Fruit fly (Drosophila melanogaster) whole organism, embryonic: ENCODE data around the gene CG44000.

Experiments
- BtbVII ChIP-seq: fragments of 200-800 bp; sonication (Bioruptor generic); optimal IDR thresholded peaks from 3 replicates; lab custom pipeline; 2017; ENCODE audit warnings: missing biosample characterization, mild to moderate bottlenecking, missing genetic modification characterization
- CG10366 ChIP-seq: fragments of 200-800 bp; sonication (Bioruptor generic); IDR thresholded peaks from 2 replicates; pipeline ENCODE4 v1.3.6; 2022; ENCODE audit warnings: missing biosample characterization, missing genetic modification characterization
- CG10543 ChIP-seq: fragments of 200-800 bp; sonication (Bioruptor generic); optimal IDR thresholded peaks from 3 replicates; lab custom pipeline; 2017; ENCODE audit warnings: missing biosample characterization, mild to moderate bottlenecking, missing genetic modification characterization, moderate library complexity
- CG11093 ChIP-seq: fragments of 200-800 bp; sonication (Bioruptor generic); IDR thresholded peaks from 3 replicates; pipeline ENCODE4 v1.3.6; 2022; ENCODE audit warnings: missing biosample characterization, missing genetic modification characterization
- CG11696 ChIP-seq: fragments of 200-800 bp; sonication (Bioruptor generic); IDR thresholded peaks from 2 replicates; pipeline ENCODE4 v1.3.6; 2022; ENCODE audit warnings: missing biosample characterization, missing genetic modification characterization
- CG1233 ChIP-seq: fragments of 200-800 bp; sonication (Bioruptor generic); optimal IDR thresholded peaks from 4 replicates; lab custom pipeline; 2018; ENCODE audit warnings: missing biosample characterization, mild to moderate bottlenecking, missing genetic modification characterization
- CG13424 ChIP-seq: fragments of 200-800 bp; sonication (Bioruptor generic); optimal IDR thresholded peaks from 2 replicates; lab custom pipeline; 2019; ENCODE audit warnings: missing biosample characterization, mild to moderate bottlenecking, missing genetic modification characterization, moderate library complexity
- CG13624 ChIP-seq: fragments of 200-800 bp; sonication (Bioruptor generic); optimal IDR thresholded peaks from 2 replicates; lab custom pipeline; 2016; ENCODE audit warnings: missing biosample characterization, missing genetic modification characterization
- CG14050 ChIP-seq: fragments of 200-800 bp; sonication (Bioruptor generic); IDR thresholded peaks from 3 replicates; pipeline ENCODE4 v1.3.6; 2022; ENCODE audit warnings: missing biosample characterization, missing genetic modification characterization
- CG15269 ChIP-seq: fragments of 200-800 bp; sonication (Bioruptor generic); optimal IDR thresholded peaks from 2 replicates; lab custom pipeline; 2018; ENCODE audit warnings: missing biosample characterization, mild to moderate bottlenecking, missing genetic modification characterization, moderate library complexity
- CG15601 ChIP-seq: fragments of 200-800 bp; sonication (Bioruptor generic); optimal IDR thresholded peaks from 3 replicates; lab custom pipeline; 2019; ENCODE audit warnings: missing biosample characterization, mild to moderate bottlenecking, missing genetic modification characterization, moderate library complexity
- CG17186 ChIP-seq: fragments of 200-800 bp; sonication (Bioruptor generic); optimal IDR thresholded peaks from 3 replicates; lab custom pipeline; 2017; ENCODE audit warnings: missing biosample characterization, missing genetic modification reagents, missing genetic modification characterization
- CG18764 ChIP-seq: fragments of 200-800 bp; sonication (Bioruptor generic); optimal IDR thresholded peaks from 3 replicates; lab custom pipeline; 2016; ENCODE audit warnings: missing biosample characterization, missing genetic modification characterization
- CG2889 ChIP-seq: fragments of 200-800 bp; sonication (Bioruptor generic); IDR thresholded peaks from 3 replicates; pipeline ENCODE4 v1.3.6; 2022; ENCODE audit warnings: missing biosample characterization, missing genetic modification characterization
- CG4707 ChIP-seq: fragments of 200-800 bp; sonication (Bioruptor generic); optimal IDR thresholded peaks from 2 replicates; lab custom pipeline; 2018; ENCODE audit warnings: missing biosample characterization, mild to moderate bottlenecking, missing genetic modification characterization, moderate library complexity
- CG5953 ChIP-seq: fragments of 200-800 bp; sonication (Bioruptor generic); IDR thresholded peaks from 2 replicates; pipeline ENCODE4 v1.3.6; 2022; ENCODE audit warnings: missing biosample characterization, missing genetic modification characterization
- CG6654 ChIP-seq: fragments of 200-800 bp; sonication (Bioruptor generic); optimal IDR thresholded peaks from 2 replicates; lab custom pipeline; 2017; ENCODE audit warnings: missing biosample characterization, mild to moderate bottlenecking, missing genetic modification characterization
- CG7271 ChIP-seq: fragments of 200-800 bp; sonication (Bioruptor generic); optimal IDR thresholded peaks from 2 replicates; lab custom pipeline; 2018; ENCODE audit warnings: missing biosample characterization, mild to moderate bottlenecking, missing genetic modification characterization, moderate library complexity
- CG7745 ChIP-seq: fragments of 200-800 bp; sonication (Bioruptor generic); optimal IDR thresholded peaks from 2 replicates; lab custom pipeline; 2018; ENCODE audit warnings: missing biosample characterization, mild to moderate bottlenecking, missing genetic modification characterization, moderate library complexity
- CG8089 ChIP-seq: fragments of 200-800 bp; sonication (Bioruptor generic); optimal IDR thresholded peaks from 3 replicates; lab custom pipeline; 2016; ENCODE audit warnings: missing biosample characterization, missing genetic modification characterization
- CG9437 ChIP-seq: fragments of 200-800 bp; sonication (Bioruptor generic); optimal IDR thresholded peaks from 2 replicates; lab custom pipeline; 2018; ENCODE audit warnings: missing biosample characterization, mild to moderate bottlenecking, missing genetic modification characterization
- CrebB ChIP-seq: fragments of 200-800 bp; sonication (Bioruptor generic); optimal IDR thresholded peaks from 3 replicates; lab custom pipeline; 2018; ENCODE audit warnings: missing biosample characterization, mild to moderate bottlenecking, missing genetic modification characterization
- D19A ChIP-seq: fragments of 200-800 bp; optimal IDR thresholded peaks from 3 replicates; lab custom pipeline; 2019; ENCODE audit warnings: missing biosample characterization, mild to moderate bottlenecking, missing genetic modification characterization, moderate library complexity
- Deaf1 ChIP-seq: fragments of 200-800 bp; optimal IDR thresholded peaks from 3 replicates; lab custom pipeline; 2019; ENCODE audit warnings: missing biosample characterization, mild to moderate bottlenecking, missing genetic modification characterization, moderate library complexity
- Dip3 ChIP-seq: fragments of 200-800 bp; sonication (Bioruptor generic); optimal IDR thresholded peaks from 3 replicates; lab custom pipeline; 2016; ENCODE audit warnings: missing biosample characterization, missing genetic modification characterization
- Dref ChIP-seq: fragments of 200-800 bp; sonication (Bioruptor generic); IDR thresholded peaks from 2 replicates; pipeline ENCODE4 v1.3.6; 2022; ENCODE audit warnings: missing biosample characterization, missing genetic modification characterization
- HLHmδ ChIP-seq: fragments of 200-800 bp; sonication (Bioruptor generic); optimal IDR thresholded peaks from 2 replicates; lab custom pipeline; 2018; ENCODE audit warnings: missing biosample characterization, mild to moderate bottlenecking, missing genetic modification characterization, moderate library complexity
- Hand ChIP-seq: fragments of 200-800 bp; sonication (Bioruptor generic); optimal IDR thresholded peaks from 2 replicates; lab custom pipeline; 2017; ENCODE audit warnings: mild to moderate bottlenecking, missing biosample characterization, missing genetic modification reagents, missing genetic modification characterization
- HmgD ChIP-seq: fragments of 200-800 bp; sonication (Bioruptor generic); optimal IDR thresholded peaks from 3 replicates; lab custom pipeline; 2016; ENCODE audit warnings: missing biosample characterization, missing genetic modification characterization
- Lim3 ChIP-seq: fragments of 200-800 bp; sonication (Bioruptor generic); IDR thresholded peaks from 2 replicates; pipeline ENCODE4 v1.3.6; 2022; ENCODE audit warnings: missing biosample characterization, missing genetic modification characterization
- Opbp ChIP-seq: fragments of 200-800 bp; sonication (Bioruptor generic); IDR thresholded peaks from 3 replicates; pipeline ENCODE4 v1.3.6; 2022; ENCODE audit warnings: missing biosample characterization, missing genetic modification characterization; ENCODE audit not compliant: partially characterized antibody
- Rx ChIP-seq: fragments of 200-800 bp; sonication (Bioruptor generic); IDR thresholded peaks from 2 replicates; pipeline ENCODE4 v1.3.6; 2022; ENCODE audit warnings: missing biosample characterization, missing genetic modification characterization
- Scr ChIP-seq: fragments of 200-800 bp; sonication (Bioruptor generic); IDR thresholded peaks from 2 replicates; pipeline ENCODE4 v1.3.6; 2022; ENCODE audit warnings: missing biosample characterization, missing genetic modification characterization; ENCODE audit not compliant: partially characterized antibody
- Tbp ChIP-seq: fragments of >200 bp; optimal IDR thresholded peaks from 2 replicates; lab custom pipeline; 2018; ENCODE audit warnings: missing biosample characterization, missing genetic modification characterization
- ara ChIP-seq: fragments of 200-800 bp; sonication (Bioruptor generic); IDR thresholded peaks from 2 replicates; pipeline ENCODE4 v1.3.6; 2022; ENCODE audit warnings: missing biosample characterization, missing genetic modification characterization
- ash1 ChIP-seq: fragments of 200-800 bp; sonication (Bioruptor generic); optimal IDR thresholded peaks from 2 replicates; lab custom pipeline; 2018; ENCODE audit warnings: missing biosample characterization, mild to moderate bottlenecking, missing genetic modification characterization
- dm ChIP-seq: fragments of 200-800 bp; sonication (Bioruptor generic); optimal IDR thresholded peaks from 3 replicates; lab custom pipeline; 2016; ENCODE audit warnings: missing biosample characterization, missing genetic modification characterization
- esg ChIP-seq: fragments of 200-800 bp; sonication (Bioruptor generic); conservative IDR thresholded peaks from 2 replicates; pipeline ENCODE4 v1.3.6; 2022; ENCODE audit warnings: missing biosample characterization, missing genetic modification characterization
- gce ChIP-seq: fragments of 200-800 bp; sonication (Bioruptor generic); IDR thresholded peaks from 3 replicates; pipeline ENCODE4 v1.3.6; 2022; ENCODE audit warnings: missing biosample characterization, missing genetic modification characterization
- gfzf ChIP-seq: fragments of 200-800 bp; sonication (Bioruptor generic); optimal IDR thresholded peaks from 2 replicates; lab custom pipeline; 2016; ENCODE audit warnings: missing biosample characterization, mild to moderate bottlenecking, missing genetic modification characterization, moderate library complexity
- grn ChIP-seq: fragments of 200-800 bp; sonication (Bioruptor generic); optimal IDR thresholded peaks from 3 replicates; lab custom pipeline; 2017; ENCODE audit warnings: missing biosample characterization, missing genetic modification characterization
- hbn ChIP-seq: fragments of 200-800 bp; sonication (Bioruptor generic); IDR thresholded peaks from 2 replicates; pipeline ENCODE4 v1.3.6; 2022; ENCODE audit warnings: missing biosample characterization, missing genetic modification characterization; ENCODE audit not compliant: partially characterized antibody
- jigr1 ChIP-seq: fragments of 200-800 bp; sonication (Bioruptor generic); IDR thresholded peaks from 3 replicates; pipeline ENCODE4 v1.3.6; 2022; ENCODE audit warnings: missing biosample characterization, missing genetic modification characterization
- knrl ChIP-seq: fragments of 200-800 bp; sonication (Bioruptor generic); IDR thresholded peaks from 3 replicates; pipeline ENCODE4 v1.3.6; 2022; ENCODE audit warnings: missing biosample characterization, missing genetic modification characterization; ENCODE audit not compliant: partially characterized antibody
- lilli ChIP-seq: fragments of 200-800 bp; sonication (Bioruptor generic); optimal IDR thresholded peaks from 3 replicates; lab custom pipeline; 2016; ENCODE audit warnings: missing biosample characterization, missing genetic modification characterization
- oc ChIP-seq: fragments of 200-800 bp; sonication (Bioruptor generic); optimal IDR thresholded peaks from 2 replicates; lab custom pipeline; 2018; ENCODE audit warnings: missing biosample characterization, mild to moderate bottlenecking, missing genetic modification characterization, moderate library complexity
- sna ChIP-seq: fragments of 200-800 bp; sonication (Bioruptor generic); IDR thresholded peaks from 2 replicates; pipeline ENCODE4 v1.3.6; 2022; ENCODE audit warnings: missing biosample characterization, missing genetic modification characterization; ENCODE audit not compliant: partially characterized antibody
- vnd ChIP-seq: fragments of 200-800 bp; sonication (Bioruptor generic); IDR thresholded peaks from 3 replicates; pipeline ENCODE4 v1.3.6; 2022; ENCODE audit warnings: missing biosample characterization, missing genetic modification characterization; ENCODE audit not compliant: partially characterized antibody
- yki ChIP-seq: fragments of >200 bp; optimal IDR thresholded peaks from 3 replicates; lab custom pipeline; 2018
- zfh2 ChIP-seq: fragments of 200-800 bp; sonication (Bioruptor generic); optimal IDR thresholded peaks from 2 replicates; lab custom pipeline; 2016; ENCODE audit warnings: missing biosample characterization, missing genetic modification characterization

The CG44000 gene

dm6 chr2L:5000287-5000871, 42.7 kb upstream of the CG44000 start (continued):
- TF ChIP-seq ash1 (GFP tag; lab: Kevin White, UChicago), result no peak
- TF ChIP-seq CG7271, result peak; percentile 58
- no peak for TF ChIP-seq CG17186
- 0 out of 3 replicates have a peak, but pooled peaks have one; percentile 50 for TF ChIP-seq gce (GFP tag; lab: Robert Waterston, UW)
- peak; percentile 85 for TF ChIP-seq Deaf1 (tag; lab: Kevin White, UChicago)
- peak; percentile 68; the same call in 2 of the 3 replicates for TF ChIP-seq CG2889 (GFP tag; lab: Robert Waterston, UW)
- TF ChIP-seq CG10543 (GFP tag; lab: Kevin White, UChicago), result peak; percentile 75
- TF ChIP-seq jigr1 (GFP tag; lab: Robert Waterston, UW), result no peak
- no peak for TF ChIP-seq gfzf
- TF ChIP-seq Dip3 (GFP tag; lab: Kevin White, UChicago), result peak; percentile 67
- peak; percentile 76 for TF ChIP-seq CG11093 (GFP tag; lab: Robert Waterston, UW)
- peak; percentile 54 for TF ChIP-seq CG6654 (GFP tag; lab: Kevin White, UChicago)
- no peak for TF ChIP-seq knrl (GFP tag; lab: Robert Waterston, UW)
- TF ChIP-seq HmgD (GFP tag; lab: Kevin White, UChicago), result peak; percentile 69
- TF ChIP-seq BtbVII (GFP tag; lab: Kevin White, UChicago), result peak; percentile 84
- no peak for TF ChIP-seq Opbp (GFP tag; lab: Robert Waterston, UW)
- peak; percentile 53; the same call in 1 of the 2 replicates for TF ChIP-seq CG5953 (GFP tag; lab: Robert Waterston, UW)
- peak; percentile 56 for TF ChIP-seq CG14050 (GFP tag; lab: Robert Waterston, UW)
- TF ChIP-seq CG13624 (GFP tag; lab: Kevin White, UChicago), result peak; percentile 57
- TF ChIP-seq HLHmδ, result no peak
- TF ChIP-seq Tbp (GFP tag; lab: Kevin White, UChicago), result no peak
- TF ChIP-seq CG4707 (GFP tag; lab: Kevin White, UChicago), result peak; percentile 69
- TF ChIP-seq vnd (GFP tag; lab: Robert Waterston, UW), result no peak
- peak; percentile 80 for TF ChIP-seq ara (GFP tag; lab: Robert Waterston, UW)
- TF ChIP-seq esg (GFP tag; lab: Robert Waterston, UW), result peak; percentile 76
- peak; percentile 56 for TF ChIP-seq CrebB (tag; lab: Kevin White, UChicago)
- no peak for TF ChIP-seq Dref
- TF ChIP-seq Lim3 (GFP tag; lab: Robert Waterston, UW), result no peak; the same call in 1 of the 2 replicates
- no peak for TF ChIP-seq dm (GFP tag; lab: Kevin White, UChicago)
- TF ChIP-seq CG7745 (tag; lab: Kevin White, UChicago), result peak; percentile 30
- no peak for TF ChIP-seq sna
- TF ChIP-seq oc (tag; lab: Kevin White, UChicago), result peak; percentile 42
- peak; percentile 86 for TF ChIP-seq lilli (GFP tag; lab: Kevin White, UChicago)
- peak; percentile 75 for TF ChIP-seq CG10366 (GFP tag; lab: Robert Waterston, UW)
- peak; percentile 68 for TF ChIP-seq yki (lab: Kevin White, UChicago)
- peak; percentile 99 for TF ChIP-seq CG11696 (GFP tag; lab: Robert Waterston, UW)
- peak; percentile 26 for TF ChIP-seq grn
- TF ChIP-seq hbn (GFP tag; lab: Robert Waterston, UW), result no peak
- TF ChIP-seq CG13424 (tag; lab: Kevin White, UChicago), result peak; percentile 92
- TF ChIP-seq D19A (tag; lab: Kevin White, UChicago), result peak; percentile 74
- TF ChIP-seq Rx (GFP tag; lab: Robert Waterston, UW), result peak; percentile 70
- peak; percentile 86 for TF ChIP-seq CG1233
- peak; percentile 70 for TF ChIP-seq zfh2 (GFP tag; lab: Kevin White, UChicago)
- TF ChIP-seq CG18764 (GFP tag; lab: Kevin White, UChicago), result peak; percentile 34
- TF ChIP-seq CG15601 (tag; lab: Kevin White, UChicago), result peak; percentile 79
- TF ChIP-seq CG9437 (GFP tag; lab: Kevin White, UChicago), result peak; percentile 81
- no peak for TF ChIP-seq Scr (GFP tag; lab: Robert Waterston, UW)
- TF ChIP-seq Hand (GFP tag; lab: Kevin White, UChicago), result peak; percentile 74
- TF ChIP-seq CG15269, result peak; percentile 84
- TF ChIP-seq CG8089 (GFP tag; lab: Kevin White, UChicago), result peak; percentile 66
